In genomic region chrV:18967479-18968056, ce11 we compare ENCODE assay signal across 2 worm cellular contexts.
TF ChIP-seq lines count a peak whose summit lies in the region.

Y39B6A.43 (minus strand) TSS chrV:18967829.

TF ChIP-seq in whole organism, L4 larva, 104 proteins besides CTCF, POLR2A, EP300 and RAD21 (continued from another document):
- TF ChIP-seq nhr-76 (tag; optimal IDR thresholded peaks at IDR 0.05; lab: Kevin White, UChicago) = peak; percentile 55
- peak; percentile 95 for TF ChIP-seq nhr-102 (tag; optimal IDR thresholded peaks at IDR 0.05; lab: Kevin White, UChicago)
- TF ChIP-seq ctbp-1 (GFP tag; IDR thresholded peaks at IDR 0.05; lab: Robert Waterston, UW) = peak; percentile 95
- peak; percentile 85 to 92 for TF ChIP-seq madf-5 (GFP tag; IDR thresholded peaks at IDR 0.05; lab: Robert Waterston, UW)
- TF ChIP-seq lin-38 (GFP tag; IDR thresholded peaks at IDR 0.05; lab: Robert Waterston, UW) = peak; percentile 100
- peak; percentile 92 for TF ChIP-seq jun-1 (tag; optimal IDR thresholded peaks at IDR 0.05; lab: Kevin White, UChicago)
- TF ChIP-seq hlh-30 (tag; optimal IDR thresholded peaks at IDR 0.05; lab: Kevin White, UChicago; ENCODE audit: insufficient read depth) = peak; percentile 90
- TF ChIP-seq daf-8 (GFP tag; IDR thresholded peaks at IDR 0.05; lab: Robert Waterston, UW) = no peak
- peak; percentile 88 for TF ChIP-seq nhr-11 (tag; optimal IDR thresholded peaks at IDR 0.05; lab: Kevin White, UChicago)
- peak; percentile 69; the same call in 1 of the 2 replicates for TF ChIP-seq Y105C5A.15 (GFP tag; IDR thresholded peaks at IDR 0.05; lab: Robert Waterston, UW)
- TF ChIP-seq mdl-1 (tag; optimal IDR thresholded peaks at IDR 0.05; lab: Kevin White, UChicago) = peak in 1 of 2 experiments; percentile 58
- TF ChIP-seq fkh-10 (GFP tag; optimal IDR thresholded peaks at IDR 0.05; lab: Kevin White, UChicago) = peak; percentile 78
- peak; percentile 97 for TF ChIP-seq arid-1 (GFP tag; conservative IDR thresholded peaks at IDR 0.05; lab: Robert Waterston, UW)
- peak; percentile 93 for TF ChIP-seq unc-130 (GFP tag; optimal IDR thresholded peaks at IDR 0.05; lab: Kevin White, UChicago)
- peak; percentile 94 for TF ChIP-seq nhr-6 (tag; optimal IDR thresholded peaks at IDR 0.05; lab: Kevin White, UChicago)
- no peak for TF ChIP-seq daf-19 (GFP tag; conservative IDR thresholded peaks at IDR 0.05; lab: Robert Waterston, UW)
- TF ChIP-seq zip-11 (GFP tag; IDR thresholded peaks at IDR 0.05; lab: Robert Waterston, UW) = no peak
- peak; percentile 94 for TF ChIP-seq Y48G9A.11 (GFP tag; IDR thresholded peaks at IDR 0.05; lab: Robert Waterston, UW)
- TF ChIP-seq nhr-25 (tag; optimal IDR thresholded peaks at IDR 0.05; lab: Kevin White, UChicago; ENCODE audit: borderline replicate concordance, insufficient read depth) = peak; percentile 96
- TF ChIP-seq ZK546.5 (tag; optimal IDR thresholded peaks at IDR 0.05; lab: Kevin White, UChicago) = peak in 1 of 2 experiments; percentile 68
- TF ChIP-seq aha-1 (tag; lab: Kevin White, UChicago) = peak; percentile 93
- no peak for TF ChIP-seq ceh-82 (tag; optimal IDR thresholded peaks at IDR 0.05; lab: Kevin White, UChicago)
- TF ChIP-seq attf-4 (tag; optimal IDR thresholded peaks at IDR 0.05; lab: Kevin White, UChicago) = no peak
- TF ChIP-seq F49E8.2 (tag; optimal IDR thresholded peaks at IDR 0.05; lab: Kevin White, UChicago; ENCODE audit: borderline replicate concordance) = peak; percentile 96
- peak; percentile 69 for TF ChIP-seq F10B5.3 (tag; optimal IDR thresholded peaks at IDR 0.05; lab: Kevin White, UChicago)
- peak; percentile 84 for TF ChIP-seq ZK337.2 (GFP tag; IDR thresholded peaks at IDR 0.05; lab: Robert Waterston, UW)
- no peak for TF ChIP-seq snpc-4 (tag; optimal IDR thresholded peaks at IDR 0.05; lab: Kevin White, UChicago)
- no peak for TF ChIP-seq nhr-10 (tag; optimal IDR thresholded peaks at IDR 0.05; lab: Kevin White, UChicago)
- peak; percentile 78 for TF ChIP-seq ces-1 (GFP tag; optimal IDR thresholded peaks at IDR 0.05; lab: Kevin White, UChicago)
- peak; percentile 94 for TF ChIP-seq lin-15B (tag; optimal IDR thresholded peaks at IDR 0.05; lab: Kevin White, UChicago)
- TF ChIP-seq lsy-2 (tag; optimal IDR thresholded peaks at IDR 0.05; lab: Kevin White, UChicago) = peak; percentile 91 to 97
- TF ChIP-seq ceh-62 (tag; optimal IDR thresholded peaks at IDR 0.05; lab: Kevin White, UChicago) = no peak
- TF ChIP-seq ztf-7 (tag; optimal IDR thresholded peaks at IDR 0.05; lab: Kevin White, UChicago) = peak; percentile 73
- TF ChIP-seq D1046.2 (GFP tag; IDR thresholded peaks at IDR 0.05; lab: Robert Waterston, UW) = peak; percentile 82; the same call in 1 of the 2 replicates
- TF ChIP-seq lim-7 (GFP tag; IDR thresholded peaks at IDR 0.05; lab: Robert Waterston, UW) = peak; percentile 41; the same call in 1 of the 2 replicates
- TF ChIP-seq Y5F2A.4 (GFP tag; optimal IDR thresholded peaks at IDR 0.05; lab: Kevin White, UChicago) = peak; percentile 80
- peak; percentile 83 for TF ChIP-seq vab-7 (GFP tag; IDR thresholded peaks at IDR 0.05; lab: Robert Waterston, UW)
- no peak for TF ChIP-seq cey-2 (tag; optimal IDR thresholded peaks at IDR 0.05; lab: Kevin White, UChicago; ENCODE audit: borderline replicate concordance, insufficient read depth)
- TF ChIP-seq lin-1 (GFP tag; IDR thresholded peaks at IDR 0.05; lab: Robert Waterston, UW) = peak; percentile 86
- peak; percentile 91 for TF ChIP-seq nhr-28 (tag; optimal IDR thresholded peaks at IDR 0.05; lab: Kevin White, UChicago)
- peak; percentile 97 for TF ChIP-seq T26A8.4 (GFP tag; IDR thresholded peaks at IDR 0.05; lab: Robert Waterston, UW)
- peak; percentile 86 for TF ChIP-seq spr-1 (tag; optimal IDR thresholded peaks at IDR 0.05; lab: Kevin White, UChicago)
- TF ChIP-seq lin-39 (tag; optimal IDR thresholded peaks at IDR 0.05; lab: Kevin White, UChicago) = no peak
- TF ChIP-seq T20F7.1 (GFP tag; optimal IDR thresholded peaks at IDR 0.05; lab: Kevin White, UChicago) = peak; percentile 91
- TF ChIP-seq Y75B8A.6 (GFP tag; IDR thresholded peaks at IDR 0.05; lab: Robert Waterston, UW) = peak; percentile 87
- peak; percentile 34 for TF ChIP-seq nhr-111 (GFP tag; optimal IDR thresholded peaks at IDR 0.05; lab: Kevin White, UChicago)
- TF ChIP-seq F44E2.7 (GFP tag; IDR thresholded peaks at IDR 0.05; lab: Robert Waterston, UW) = peak; percentile 81; the same call in 1 of the 2 replicates
- peak; percentile 96 for TF ChIP-seq duxl-1 (tag; optimal IDR thresholded peaks at IDR 0.05; lab: Kevin White, UChicago; ENCODE audit: poor library complexity)

TF ChIP-seq in whole organism, late embryonic, 69 proteins besides CTCF, POLR2A, EP300 and RAD21 (continued from another document):
- TF ChIP-seq ceh-24 (tag; optimal IDR thresholded peaks at IDR 0.05; lab: Kevin White, UChicago) = no peak
- TF ChIP-seq unc-86 (tag; optimal IDR thresholded peaks at IDR 0.05; lab: Kevin White, UChicago) = peak; percentile 68
- TF ChIP-seq ref-2 (tag; optimal IDR thresholded peaks at IDR 0.05; lab: Kevin White, UChicago) = peak; percentile 72
TF ChIP-seq in whole organism, late embryonic: peak in this region for 27.
